Worm (Caenorhabditis elegans): ENCODE results near the gene eef-1B.2.

eef-1B.2 gene

ce11 chrIV:15042159-15042936 lies 5.2 kb downstream of the eef-1B.2 start:
- TF ChIP-seq flh-1 (GFP tag; optimal IDR thresholded peaks at IDR 0.05) (no peak), nhr-12 (tag; optimal IDR thresholded peaks at IDR 0.05) (no peak), sptf-1 (tag; optimal IDR thresholded peaks at IDR 0.05) (no peak), drap-1 (GFP tag; optimal IDR thresholded peaks at IDR 0.05) (no peak), ceh-83 (GFP tag; optimal IDR thresholded peaks at IDR 0.05) (no peak), lin-13 (tag; optimal IDR thresholded peaks at IDR 0.05) (no peak), elt-1 (tag; optimal IDR thresholded peaks at IDR 0.05; ENCODE audit: borderline replicate concordance, insufficient read depth) (no peak), ces-1 (GFP tag; optimal IDR thresholded peaks at IDR 0.05) (no peak), cnd-1 (tag; optimal IDR thresholded peaks at IDR 0.05) (no peak), ztf-11 (tag; optimal IDR thresholded peaks at IDR 0.05) (no peak), lsy-2 (tag; optimal IDR thresholded peaks at IDR 0.05) (no peak), bed-3 (GFP tag; optimal IDR thresholded peaks at IDR 0.05) (no peak), nhr-2 (tag; optimal IDR thresholded peaks at IDR 0.05) (no peak)

- TF ChIP-seq hlh-1 (tag; optimal IDR thresholded peaks at IDR 0.05) (no peak), elt-1 (tag; optimal IDR thresholded peaks at IDR 0.05; ENCODE audit: borderline replicate concordance, insufficient read depth) (no peak), nhr-237 (tag; optimal IDR thresholded peaks at IDR 0.05) (no peak), ceh-39 (tag; optimal IDR thresholded peaks at IDR 0.05) (no peak), blmp-1 (tag; optimal IDR thresholded peaks at IDR 0.05) (no peak)
Observed at ce11 chrIV:15046162-15046561, 9.0 kb downstream of the eef-1B.2 start.

ce11 chrIV:15049288-15050094 lies 12.4 kb downstream of the eef-1B.2 start:
- TF ChIP-seq tbx-8 (GFP tag; optimal IDR thresholded peaks at IDR 0.05) (peak; percentile 13), sem-2 (GFP tag; optimal IDR thresholded peaks at IDR 0.05) (no peak), nhr-237 (tag; optimal IDR thresholded peaks at IDR 0.05) (no peak), lsy-2 (tag; optimal IDR thresholded peaks at IDR 0.05) (no peak), flh-1 (GFP tag; optimal IDR thresholded peaks at IDR 0.05) (no peak)

- TF ChIP-seq sem-2 (GFP tag; optimal IDR thresholded peaks at IDR 0.05) (no peak), unc-39 (tag; optimal IDR thresholded peaks at IDR 0.05) (no peak), nhr-2 (tag; optimal IDR thresholded peaks at IDR 0.05) (no peak), nhr-76 (tag; optimal IDR thresholded peaks at IDR 0.05) (no peak)
Observed at ce11 chrIV:15051045-15051444, 13.9 kb downstream of the eef-1B.2 start.

- no peak for TF ChIP-seq lin-13 (tag; optimal IDR thresholded peaks at IDR 0.05)
- TF ChIP-seq bed-3 (GFP tag; optimal IDR thresholded peaks at IDR 0.05), result no peak
- TF ChIP-seq flh-1 (GFP tag; optimal IDR thresholded peaks at IDR 0.05), result no peak
- TF ChIP-seq elt-3 (tag; optimal IDR thresholded peaks at IDR 0.05), result no peak
- TF ChIP-seq nhr-2 (tag; optimal IDR thresholded peaks at IDR 0.05), result no peak
- TF ChIP-seq lsy-2 (tag; optimal IDR thresholded peaks at IDR 0.05), result no peak
- no peak for TF ChIP-seq sem-2 (GFP tag; optimal IDR thresholded peaks at IDR 0.05)
- no peak for TF ChIP-seq unc-39 (tag; optimal IDR thresholded peaks at IDR 0.05)
- no peak for TF ChIP-seq nhr-12 (tag; optimal IDR thresholded peaks at IDR 0.05)
- TF ChIP-seq zip-8 (tag; optimal IDR thresholded peaks at IDR 0.05), result no peak
- no peak for TF ChIP-seq ztf-11 (tag; optimal IDR thresholded peaks at IDR 0.05)
- no peak for TF ChIP-seq snpc-4 (tag; optimal IDR thresholded peaks at IDR 0.05)
- TF ChIP-seq ceh-39 (tag; optimal IDR thresholded peaks at IDR 0.05), result no peak
- no peak for TF ChIP-seq M03D4.4 (tag; optimal IDR thresholded peaks at IDR 0.05)
- TF ChIP-seq nhr-237 (tag; optimal IDR thresholded peaks at IDR 0.05), result no peak
- TF ChIP-seq hlh-1 (tag; optimal IDR thresholded peaks at IDR 0.05), result no peak
- TF ChIP-seq mls-2 (tag; optimal IDR thresholded peaks at IDR 0.05), result no peak
- TF ChIP-seq ham-2 (GFP tag; optimal IDR thresholded peaks at IDR 0.05), result no peak
- TF ChIP-seq unc-62 (GFP tag; optimal IDR thresholded peaks at IDR 0.05), result no peak
- no peak for TF ChIP-seq lin-32 (GFP tag; optimal IDR thresholded peaks at IDR 0.05)
Observed at ce11 chrIV:15053271-15053670, 16.1 kb downstream of the eef-1B.2 start, which contains the start of gene srt-47. Gene srt-47, minus strand, starts transcription at chrIV:15053371.
